Fruit fly (Drosophila melanogaster) whole organism, embryonic: Measurements from ENCODE around the gene CG12723.
A peak's percentile ranks its signal among the peaks of the same experiment; 100 is the strongest.

Experiments
- Blimp-1 ChIP-seq: fragments of 200-800 bp; sonication (Bioruptor generic); optimal IDR thresholded peaks from 3 replicates; lab custom pipeline; 2018; ENCODE audit warnings: missing biosample characterization, missing genetic modification characterization, mild to moderate bottlenecking, moderate library complexity, missing genetic modification reagents
- CG10543 ChIP-seq: fragments of 200-800 bp; sonication (Bioruptor generic); optimal IDR thresholded peaks from 3 replicates; lab custom pipeline; 2017; ENCODE audit warnings: missing biosample characterization, mild to moderate bottlenecking, missing genetic modification characterization, moderate library complexity
- CG12236 ChIP-seq: fragments of 200-800 bp; sonication (Bioruptor generic); optimal IDR thresholded peaks from 2 replicates; lab custom pipeline; 2016; ENCODE audit warnings: missing biosample characterization, missing genetic modification characterization
- CG12769 ChIP-seq: fragments of 200-800 bp; sonication (Bioruptor generic); optimal IDR thresholded peaks from 2 replicates; lab custom pipeline; 2019; ENCODE audit warnings: missing biosample characterization, mild to moderate bottlenecking, missing genetic modification characterization, moderate library complexity
- CG15269 ChIP-seq: fragments of 200-800 bp; sonication (Bioruptor generic); optimal IDR thresholded peaks from 2 replicates; lab custom pipeline; 2018; ENCODE audit warnings: missing biosample characterization, mild to moderate bottlenecking, missing genetic modification characterization, moderate library complexity
- CG15479 ChIP-seq: fragments of 200-800 bp; sonication (Bioruptor generic); optimal IDR thresholded peaks from 3 replicates; lab custom pipeline; 2019; ENCODE audit warnings: missing biosample characterization, mild to moderate bottlenecking, missing genetic modification characterization, moderate library complexity
- CG18619 ChIP-seq: fragments of 200-800 bp; sonication (Bioruptor generic); optimal IDR thresholded peaks from 3 replicates; lab custom pipeline; 2017; ENCODE audit warnings: missing biosample characterization, mild to moderate bottlenecking, missing genetic modification characterization
- CG2875 ChIP-seq: fragments of 200-800 bp; sonication (Bioruptor generic); optimal IDR thresholded peaks from 2 replicates; lab custom pipeline; 2017; ENCODE audit warnings: missing biosample characterization, mild to moderate bottlenecking, missing genetic modification characterization, missing genetic modification reagents
- CG3065 ChIP-seq: fragments of 200-800 bp; sonication (Bioruptor generic); optimal IDR thresholded peaks from 2 replicates; lab custom pipeline; 2016; ENCODE audit warnings: missing biosample characterization, missing genetic modification characterization
- CG31224 ChIP-seq: fragments of 200-800 bp; sonication (Bioruptor generic); IDR thresholded peaks from 2 replicates; pipeline ENCODE4 v1.3.6; 2022; ENCODE audit warnings: missing biosample characterization, missing genetic modification characterization
- CG3995 ChIP-seq: fragments of 200-800 bp; sonication (Bioruptor generic); optimal IDR thresholded peaks from 3 replicates; lab custom pipeline; 2016; ENCODE audit warnings: missing biosample characterization, missing genetic modification characterization
- Dll ChIP-seq: fragments of 200-800 bp; sonication (Bioruptor generic); IDR thresholded peaks from 4 replicates; pipeline ENCODE4 v1.3.6; 2022; ENCODE audit warnings: missing biosample characterization, missing genetic modification characterization; ENCODE audit not compliant: partially characterized antibody
- Dp ChIP-seq: fragments of 200-800 bp; sonication (Bioruptor generic); optimal IDR thresholded peaks from 2 replicates; lab custom pipeline; 2018; ENCODE audit warnings: missing biosample characterization, mild to moderate bottlenecking, missing genetic modification characterization, moderate library complexity
- E2f2 ChIP-seq: fragments of 200-800 bp; sonication (Bioruptor generic); IDR thresholded peaks from 2 replicates; pipeline ENCODE4 v1.3.6; 2022; ENCODE audit warnings: missing biosample characterization, missing genetic modification characterization
- HmgD ChIP-seq: fragments of 200-800 bp; sonication (Bioruptor generic); optimal IDR thresholded peaks from 3 replicates; lab custom pipeline; 2016; ENCODE audit warnings: missing biosample characterization, missing genetic modification characterization
- Hr78 ChIP-seq, 2 experiments: fragments of 200-800 bp in 1 of 2; fragments of >200 bp in 1 of 2; sonication (Bioruptor generic) in 1 of 2; optimal IDR thresholded peaks; 2 replicates each; lab custom pipeline; 2017 to 2019; ENCODE audit warnings: missing biosample characterization in 2 of 2, missing genetic modification characterization in 2 of 2, mild to moderate bottlenecking in 1 of 2, moderate library complexity in 1 of 2
- NC2β ChIP-seq: fragments of 200-800 bp; sonication (Bioruptor generic); optimal IDR thresholded peaks from 2 replicates; lab custom pipeline; 2016; ENCODE audit warnings: missing biosample characterization, missing genetic modification characterization
- Optix ChIP-seq: fragments of 200-800 bp; sonication (Bioruptor generic); IDR thresholded peaks from 3 replicates; pipeline ENCODE4 v1.3.6; 2022; ENCODE audit warnings: missing biosample characterization, missing genetic modification characterization
- Xrp1 ChIP-seq: fragments of 200-800 bp; sonication (Bioruptor generic); IDR thresholded peaks from 2 replicates; pipeline ENCODE4 v1.3.6; 2022; ENCODE audit warnings: missing biosample characterization, missing genetic modification characterization
- abd-A ChIP-seq: fragments of 200-800 bp; sonication (Bioruptor generic); optimal IDR thresholded peaks from 3 replicates; lab custom pipeline; 2019; ENCODE audit warnings: missing biosample characterization, mild to moderate bottlenecking, missing genetic modification characterization, moderate library complexity
- chinmo ChIP-seq: fragments of 200-800 bp; sonication (Bioruptor generic); IDR thresholded peaks from 4 replicates; pipeline ENCODE4 v1.3.6; 2022; ENCODE audit warnings: missing biosample characterization, missing genetic modification characterization; ENCODE audit not compliant: partially characterized antibody
- crol ChIP-seq: fragments of 200-800 bp; sonication (Bioruptor generic); IDR thresholded peaks from 2 replicates; pipeline ENCODE4 v1.3.6; 2022; ENCODE audit warnings: missing biosample characterization, missing genetic modification characterization
- dysf ChIP-seq: fragments of 200-800 bp; sonication (Bioruptor generic); IDR thresholded peaks from 3 replicates; pipeline ENCODE4 v1.3.6; 2022; ENCODE audit warnings: missing biosample characterization, missing genetic modification characterization
- fd96Cb ChIP-seq: fragments of 200-800 bp; sonication (Bioruptor generic); optimal IDR thresholded peaks from 2 replicates; lab custom pipeline; 2018; ENCODE audit warnings: missing biosample characterization, mild to moderate bottlenecking, missing genetic modification characterization, moderate library complexity
- grn ChIP-seq: fragments of 200-800 bp; sonication (Bioruptor generic); optimal IDR thresholded peaks from 3 replicates; lab custom pipeline; 2017; ENCODE audit warnings: missing biosample characterization, missing genetic modification characterization
- inv ChIP-seq: fragments of 200-800 bp; sonication (Bioruptor generic); IDR thresholded peaks from 2 replicates; pipeline ENCODE4 v1.3.6; 2022; ENCODE audit warnings: missing biosample characterization, missing genetic modification characterization; ENCODE audit not compliant: partially characterized antibody
- kni ChIP-seq: fragments of 200-800 bp; sonication (Bioruptor generic); optimal IDR thresholded peaks from 3 replicates; lab custom pipeline; 2017; ENCODE audit warnings: mild to moderate bottlenecking, missing biosample characterization, missing genetic modification reagents, missing genetic modification characterization
- lbe ChIP-seq: fragments of 200-800 bp; sonication (Bioruptor generic); optimal IDR thresholded peaks from 2 replicates; lab custom pipeline; 2016; ENCODE audit warnings: missing biosample characterization, mild to moderate bottlenecking, missing genetic modification characterization
- mld ChIP-seq: fragments of 200-800 bp; sonication (Bioruptor generic); IDR thresholded peaks from 3 replicates; pipeline ENCODE4 v1.3.6; 2022; ENCODE audit warnings: missing biosample characterization, missing genetic modification characterization; ENCODE audit not compliant: partially characterized antibody
- oc ChIP-seq: fragments of 200-800 bp; sonication (Bioruptor generic); optimal IDR thresholded peaks from 2 replicates; lab custom pipeline; 2018; ENCODE audit warnings: missing biosample characterization, mild to moderate bottlenecking, missing genetic modification characterization, moderate library complexity
- pros ChIP-seq: fragments of 200-800 bp; sonication (Bioruptor generic); optimal IDR thresholded peaks from 3 replicates; lab custom pipeline; 2019; ENCODE audit warnings: missing biosample characterization, mild to moderate bottlenecking, missing genetic modification characterization, moderate library complexity
- sd ChIP-seq: fragments of 200-800 bp; sonication (Bioruptor generic); optimal IDR thresholded peaks from 3 replicates; lab custom pipeline; 2018; ENCODE audit warnings: missing biosample characterization, mild to moderate bottlenecking, missing genetic modification characterization, moderate library complexity
- sens ChIP-seq: fragments of 200-800 bp; sonication (Bioruptor generic); peaks from one replicate; lab custom pipeline; 2016; ENCODE audit warnings: missing biosample characterization, missing genetic modification characterization
- sisA ChIP-seq: fragments of 200-800 bp; sonication (Bioruptor generic); IDR thresholded peaks from 2 replicates; pipeline ENCODE4 v1.3.6; 2022; ENCODE audit warnings: missing biosample characterization, missing genetic modification characterization
- sqz ChIP-seq: fragments of 200-800 bp; sonication (Bioruptor generic); optimal IDR thresholded peaks from 3 replicates; lab custom pipeline; 2018; ENCODE audit warnings: missing biosample characterization, mild to moderate bottlenecking, missing genetic modification characterization
- tgo ChIP-seq: fragments of 200-800 bp; sonication (Bioruptor generic); IDR thresholded peaks from 3 replicates; pipeline ENCODE4 v1.3.6; 2022; ENCODE audit warnings: missing biosample characterization, missing genetic modification characterization
- tll ChIP-seq, 2 experiments: fragments of 200-800 bp in 1 of 2; fragments of >200 bp in 1 of 2; sonication (Bioruptor generic) in 1 of 2; optimal IDR thresholded peaks; 2 replicates each; lab custom pipeline; 2017 to 2019; ENCODE audit warnings: missing biosample characterization in 2 of 2, missing genetic modification characterization in 2 of 2, mild to moderate bottlenecking in 1 of 2, moderate library complexity in 1 of 2
- twi ChIP-seq: fragments of 200-800 bp; optimal IDR thresholded peaks from 2 replicates; lab custom pipeline; 2019; ENCODE audit warnings: missing biosample characterization, mild to moderate bottlenecking, missing genetic modification characterization, moderate library complexity
- usp ChIP-seq: fragments of >200 bp; optimal IDR thresholded peaks from 2 replicates; lab custom pipeline; 2017; ENCODE audit warnings: missing biosample characterization, missing genetic modification characterization
- vnd ChIP-seq: fragments of 200-800 bp; sonication (Bioruptor generic); IDR thresholded peaks from 3 replicates; pipeline ENCODE4 v1.3.6; 2022; ENCODE audit warnings: missing biosample characterization, missing genetic modification characterization; ENCODE audit not compliant: partially characterized antibody
- vvl ChIP-seq: fragments of 200-800 bp; sonication (Bioruptor generic); IDR thresholded peaks from 2 replicates; pipeline ENCODE4 v1.3.6; 2022; ENCODE audit warnings: missing biosample characterization, missing genetic modification characterization
- zen ChIP-seq: fragments of 200-800 bp; sonication (Bioruptor generic); optimal IDR thresholded peaks from 3 replicates; lab custom pipeline; 2018; ENCODE audit warnings: missing biosample characterization, mild to moderate bottlenecking, missing genetic modification characterization, moderate library complexity

Gene CG12723

dm6 chrX:13232406-13233195 lies 40.9 kb upstream of the CG12723 start (continued):
- TF ChIP-seq CG3995 (GFP tag; lab: Kevin White, UChicago) (no peak), CG15269 (tag; lab: Kevin White, UChicago) (peak; percentile 80), E2f2 (GFP tag; lab: Robert Waterston, UW) (no peak; the same call in 1 of the 2 replicates)
- TF ChIP-seq, all 482 proteins: peak for 352

- TF ChIP-seq Xrp1 (GFP tag; lab: Robert Waterston, UW) (no peak), Blimp-1 (GFP tag; lab: Kevin White, UChicago) (peak; percentile 28), abd-A (tag; lab: Kevin White, UChicago) (peak; percentile 72), crol (GFP tag; lab: Robert Waterston, UW) (peak; percentile 61), mld (GFP tag; lab: Robert Waterston, UW) (no peak), chinmo (GFP tag; lab: Robert Waterston, UW) (0 out of 4 replicates have a peak, but pooled peaks have one; percentile 55), kni (GFP tag; lab: Kevin White, UChicago) (peak; percentile 88), CG2875 (GFP tag; lab: Kevin White, UChicago) (no peak), CG12769 (peak; percentile 37), CG31224 (GFP tag; lab: Robert Waterston, UW) (no peak), NC2β (GFP tag; lab: Kevin White, UChicago) (no peak), oc (tag; lab: Kevin White, UChicago) (peak; percentile 86), sd (tag; lab: Kevin White, UChicago) (peak; percentile 19), CG3065 (GFP tag; lab: Kevin White, UChicago) (peak; percentile 37), pros (GFP tag; lab: Kevin White, UChicago) (peak; percentile 27), Dp (GFP tag; lab: Kevin White, UChicago) (no peak), vnd (GFP tag; lab: Robert Waterston, UW) (no peak), sens (GFP tag; lab: Kevin White, UChicago) (peak; percentile 33), vvl (GFP tag; lab: Robert Waterston, UW) (0 out of 2 replicates have a peak, but pooled peaks have one; percentile 39), Hr78 (GFP tag; optimal IDR thresholded peaks at IDR 0.05; lab: Kevin White, UChicago) (peak in 1 of 2 experiments; percentile 36)
Measured at dm6 chrX:13230974-13231373, 39.3 kb upstream of the CG12723 start.

- TF ChIP-seq dysf (GFP tag; lab: Robert Waterston, UW): 0 out of 3 replicates have a peak, but pooled peaks have one; percentile 24
- TF ChIP-seq CG18619 (GFP tag; lab: Kevin White, UChicago): no peak
- TF ChIP-seq usp (GFP tag; lab: Kevin White, UChicago): no peak
- TF ChIP-seq tll (GFP tag; optimal IDR thresholded peaks at IDR 0.05; lab: Kevin White, UChicago): peak in 1 of 2 experiments; percentile 84
- TF ChIP-seq grn (GFP tag; lab: Kevin White, UChicago): peak; percentile 22
- TF ChIP-seq zen (tag; lab: Kevin White, UChicago): peak; percentile 72
- peak; percentile 83 for TF ChIP-seq CG15479
- TF ChIP-seq twi (tag; lab: Kevin White, UChicago): peak; percentile 2
Measured at dm6 chrX:13229824-13230223, 38.1 kb upstream of the CG12723 start.

dm6 chrX:13229217-13229616 lies 37.5 kb upstream of the CG12723 start:
- TF ChIP-seq sens (GFP tag; lab: Kevin White, UChicago): peak; percentile 76
- TF ChIP-seq sisA (GFP tag; lab: Robert Waterston, UW): no peak
- TF ChIP-seq CG12236 (GFP tag; lab: Kevin White, UChicago): no peak
- no peak for TF ChIP-seq inv (GFP tag; lab: Robert Waterston, UW)
- peak; percentile 15; the same call in 1 of the 2 replicates for TF ChIP-seq vvl (GFP tag; lab: Robert Waterston, UW)
- TF ChIP-seq Optix (GFP tag; lab: Robert Waterston, UW): no peak
- no peak for TF ChIP-seq Dll
- TF ChIP-seq Hr78 (GFP tag; optimal IDR thresholded peaks at IDR 0.05; lab: Kevin White, UChicago): peak in 1 of 2 experiments; percentile 43
- TF ChIP-seq lbe: peak; percentile 7
- peak; percentile 28 for TF ChIP-seq sqz (GFP tag; lab: Kevin White, UChicago)
- TF ChIP-seq HmgD: no peak
- TF ChIP-seq CG10543 (GFP tag; lab: Kevin White, UChicago): no peak
- TF ChIP-seq fd96Cb (tag; lab: Kevin White, UChicago): no peak
- no peak for TF ChIP-seq NC2β (GFP tag; lab: Kevin White, UChicago)
- TF ChIP-seq tgo (GFP tag; lab: Robert Waterston, UW): no peak
